Fruit fly (Drosophila melanogaster) whole organism, embryonic: Measurements from ENCODE around the gene CG7387.

Source experiments
- B-H1 ChIP-seq: fragments of 200-800 bp; sonication (Bioruptor generic); IDR thresholded peaks from 3 replicates; pipeline ENCODE4 v1.3.6; 2022; ENCODE audit warnings: missing biosample characterization, missing genetic modification characterization
- B-H2 ChIP-seq: fragments of 200-800 bp; sonication (Bioruptor generic); optimal IDR thresholded peaks from 2 replicates; lab custom pipeline; 2018; ENCODE audit warnings: missing biosample characterization, mild to moderate bottlenecking, missing genetic modification characterization
- CG10462 ChIP-seq: fragments of 200-800 bp; sonication (Bioruptor generic); optimal IDR thresholded peaks from 2 replicates; lab custom pipeline; 2016; ENCODE audit warnings: missing biosample characterization, missing genetic modification characterization
- CG11696 ChIP-seq: fragments of 200-800 bp; sonication (Bioruptor generic); IDR thresholded peaks from 2 replicates; pipeline ENCODE4 v1.3.6; 2022; ENCODE audit warnings: missing biosample characterization, missing genetic modification characterization
- CG12299 ChIP-seq: fragments of 200-800 bp; sonication (Bioruptor generic); optimal IDR thresholded peaks from 2 replicates; lab custom pipeline; 2018; ENCODE audit warnings: missing biosample characterization, mild to moderate bottlenecking, missing genetic modification characterization
- CG12659 ChIP-seq: fragments of 200-800 bp; sonication (Bioruptor generic); optimal IDR thresholded peaks from 3 replicates; lab custom pipeline; 2017; ENCODE audit warnings: mild to moderate bottlenecking, missing biosample characterization, missing genetic modification reagents, missing genetic modification characterization
- CG12942 ChIP-seq: fragments of 200-800 bp; sonication (Bioruptor generic); optimal IDR thresholded peaks from 3 replicates; lab custom pipeline; 2016; ENCODE audit warnings: missing biosample characterization, missing genetic modification characterization
- CG13424 ChIP-seq: fragments of 200-800 bp; sonication (Bioruptor generic); optimal IDR thresholded peaks from 2 replicates; lab custom pipeline; 2019; ENCODE audit warnings: missing biosample characterization, mild to moderate bottlenecking, missing genetic modification characterization, moderate library complexity
- CG14860 ChIP-seq: fragments of 200-800 bp; sonication (Bioruptor generic); IDR thresholded peaks from 3 replicates; pipeline ENCODE4 v1.3.6; 2022; ENCODE audit warnings: missing biosample characterization, missing genetic modification characterization; ENCODE audit not compliant: partially characterized antibody
- CG14965 ChIP-seq: fragments of 200-800 bp; sonication (Bioruptor generic); optimal IDR thresholded peaks from 2 replicates; lab custom pipeline; 2016; ENCODE audit warnings: missing biosample characterization, missing genetic modification characterization, borderline replicate concordance
- CG32532 ChIP-seq: fragments of 200-800 bp; sonication (Bioruptor generic); IDR thresholded peaks from 2 replicates; pipeline ENCODE4 v1.3.6; 2022; ENCODE audit warnings: missing biosample characterization, missing genetic modification characterization
- CG4282 ChIP-seq: fragments of 200-800 bp; sonication (Bioruptor generic); optimal IDR thresholded peaks from 2 replicates; lab custom pipeline; 2016; ENCODE audit warnings: missing biosample characterization, missing genetic modification characterization
- CG4730 ChIP-seq: fragments of 200-800 bp; sonication (Bioruptor generic); IDR thresholded peaks from 2 replicates; pipeline ENCODE4 v1.3.6; 2022; ENCODE audit warnings: missing biosample characterization, missing genetic modification characterization
- CG7839 ChIP-seq: fragments of 200-800 bp; sonication (Bioruptor generic); optimal IDR thresholded peaks from 3 replicates; lab custom pipeline; 2018; ENCODE audit warnings: missing biosample characterization, mild to moderate bottlenecking, missing genetic modification characterization, moderate library complexity
- CG8089 ChIP-seq: fragments of 200-800 bp; sonication (Bioruptor generic); optimal IDR thresholded peaks from 3 replicates; lab custom pipeline; 2016; ENCODE audit warnings: missing biosample characterization, missing genetic modification characterization
- CG9609 ChIP-seq: fragments of 200-800 bp; sonication (Bioruptor generic); optimal IDR thresholded peaks from 3 replicates; lab custom pipeline; 2016; ENCODE audit warnings: missing biosample characterization, missing genetic modification characterization
- Camta ChIP-seq: fragments of 200-800 bp; sonication (Bioruptor generic); optimal IDR thresholded peaks from 2 replicates; lab custom pipeline; 2016; ENCODE audit warnings: missing biosample characterization, missing genetic modification characterization
- Dp ChIP-seq: fragments of 200-800 bp; sonication (Bioruptor generic); optimal IDR thresholded peaks from 2 replicates; lab custom pipeline; 2018; ENCODE audit warnings: missing biosample characterization, mild to moderate bottlenecking, missing genetic modification characterization, moderate library complexity
- Fer3 ChIP-seq: fragments of 200-800 bp; sonication (Bioruptor generic); optimal IDR thresholded peaks from 2 replicates; lab custom pipeline; 2018; ENCODE audit warnings: missing biosample characterization, mild to moderate bottlenecking, missing genetic modification characterization, moderate library complexity
- Gug ChIP-seq: fragments of 200-800 bp; sonication (Bioruptor generic); IDR thresholded peaks from 4 replicates; pipeline ENCODE4 v1.3.6; 2022; ENCODE audit warnings: missing biosample characterization, missing genetic modification characterization
- HLH54F ChIP-seq: fragments of 200-800 bp; sonication (Bioruptor generic); optimal IDR thresholded peaks from 3 replicates; lab custom pipeline; 2016; ENCODE audit warnings: missing biosample characterization, missing genetic modification characterization
- HmgD ChIP-seq: fragments of 200-800 bp; sonication (Bioruptor generic); optimal IDR thresholded peaks from 3 replicates; lab custom pipeline; 2016; ENCODE audit warnings: missing biosample characterization, missing genetic modification characterization
- HmgZ ChIP-seq: fragments of 200-800 bp; sonication (Bioruptor generic); optimal IDR thresholded peaks from 2 replicates; lab custom pipeline; 2018; ENCODE audit warnings: missing biosample characterization, mild to moderate bottlenecking, missing genetic modification characterization
- Hmx ChIP-seq: fragments of 200-800 bp; sonication (Bioruptor generic); optimal IDR thresholded peaks from 2 replicates; lab custom pipeline; 2016; ENCODE audit warnings: missing biosample characterization, missing genetic modification characterization
- Lpt ChIP-seq: fragments of >200 bp; optimal IDR thresholded peaks from 2 replicates; lab custom pipeline; 2018; ENCODE audit warnings: missing biosample characterization, missing genetic modification characterization
- MBD-R2 ChIP-seq: fragments of 200-800 bp; sonication (Bioruptor generic); IDR thresholded peaks from 2 replicates; pipeline ENCODE4 v1.3.6; 2022; ENCODE audit warnings: missing biosample characterization, missing genetic modification characterization
- Mrtf ChIP-seq: fragments of 200-800 bp; sonication (Bioruptor generic); IDR thresholded peaks from 3 replicates; pipeline ENCODE4 v1.3.6; 2022; ENCODE audit warnings: missing biosample characterization, missing genetic modification characterization
- NC2β ChIP-seq: fragments of 200-800 bp; sonication (Bioruptor generic); optimal IDR thresholded peaks from 2 replicates; lab custom pipeline; 2016; ENCODE audit warnings: missing biosample characterization, missing genetic modification characterization
- Rx ChIP-seq: fragments of 200-800 bp; sonication (Bioruptor generic); IDR thresholded peaks from 2 replicates; pipeline ENCODE4 v1.3.6; 2022; ENCODE audit warnings: missing biosample characterization, missing genetic modification characterization
- Sox102F ChIP-seq: fragments of 200-800 bp; sonication (Bioruptor generic); optimal IDR thresholded peaks from 2 replicates; lab custom pipeline; 2018; ENCODE audit warnings: missing biosample characterization, mild to moderate bottlenecking, missing genetic modification characterization, moderate library complexity
- Sry-β ChIP-seq: fragments of 200-800 bp; sonication (Bioruptor generic); optimal IDR thresholded peaks from 2 replicates; lab custom pipeline; 2018; ENCODE audit warnings: missing biosample characterization, mild to moderate bottlenecking, missing genetic modification characterization, moderate library complexity
- Tbp ChIP-seq: fragments of >200 bp; optimal IDR thresholded peaks from 2 replicates; lab custom pipeline; 2018; ENCODE audit warnings: missing biosample characterization, missing genetic modification characterization
- Usf ChIP-seq: fragments of 200-800 bp; sonication (Bioruptor generic); optimal IDR thresholded peaks from 2 replicates; lab custom pipeline; 2017; ENCODE audit warnings: missing genotype, missing biosample characterization, missing genetic modification characterization
- Vsx1 ChIP-seq: fragments of 200-800 bp; sonication (Bioruptor generic); optimal IDR thresholded peaks from 2 replicates; lab custom pipeline; 2017; ENCODE audit warnings: missing biosample characterization, mild to moderate bottlenecking, missing genetic modification characterization, missing genetic modification reagents
- YL-1 ChIP-seq: fragments of 200-800 bp; sonication (Bioruptor generic); optimal IDR thresholded peaks from 3 replicates; lab custom pipeline; 2017; ENCODE audit warnings: missing biosample characterization, mild to moderate bottlenecking, missing genetic modification characterization
- cato ChIP-seq: fragments of 200-800 bp; sonication (Bioruptor generic); optimal IDR thresholded peaks from 2 replicates; lab custom pipeline; 2016; ENCODE audit warnings: missing biosample characterization, missing genetic modification characterization, borderline replicate concordance
- cg ChIP-seq: fragments of 200-800 bp; sonication (Bioruptor generic); optimal IDR thresholded peaks from 3 replicates; lab custom pipeline; 2019; ENCODE audit warnings: missing biosample characterization, mild to moderate bottlenecking, missing genetic modification characterization, moderate library complexity
- da ChIP-seq: fragments of 200-800 bp; sonication (Bioruptor generic); optimal IDR thresholded peaks from 2 replicates; lab custom pipeline; 2016; ENCODE audit warnings: missing biosample characterization, missing genetic modification characterization
- dpn ChIP-seq, 2 experiments: fragments of 200-800 bp; sonication (Bioruptor generic); optimal IDR thresholded peaks; 3 replicates each; lab custom pipeline; 2016; ENCODE audit warnings: missing biosample characterization in 2 of 2, missing genetic modification characterization in 2 of 2
- ewg ChIP-seq: fragments of 200-800 bp; sonication (Bioruptor generic); optimal IDR thresholded peaks from 3 replicates; lab custom pipeline; 2017; ENCODE audit warnings: mild to moderate bottlenecking, missing biosample characterization, missing genetic modification reagents, missing genetic modification characterization
- fu2 ChIP-seq: fragments of 200-800 bp; sonication (Bioruptor generic); optimal IDR thresholded peaks from 2 replicates; lab custom pipeline; 2016; ENCODE audit warnings: missing biosample characterization, missing genetic modification characterization
- grn ChIP-seq: fragments of 200-800 bp; sonication (Bioruptor generic); optimal IDR thresholded peaks from 3 replicates; lab custom pipeline; 2017; ENCODE audit warnings: missing biosample characterization, missing genetic modification characterization
- h ChIP-seq: fragments of >200 bp; optimal IDR thresholded peaks from 2 replicates; lab custom pipeline; 2017
- jing ChIP-seq: fragments of 200-800 bp; sonication (Bioruptor generic); optimal IDR thresholded peaks from 2 replicates; lab custom pipeline; 2018; ENCODE audit warnings: missing biosample characterization, mild to moderate bottlenecking, missing genetic modification characterization
- mld ChIP-seq: fragments of 200-800 bp; sonication (Bioruptor generic); IDR thresholded peaks from 3 replicates; pipeline ENCODE4 v1.3.6; 2022; ENCODE audit warnings: missing biosample characterization, missing genetic modification characterization; ENCODE audit not compliant: partially characterized antibody
- nmo ChIP-seq: fragments of 200-800 bp; sonication (Bioruptor generic); optimal IDR thresholded peaks from 2 replicates; lab custom pipeline; 2018; ENCODE audit warnings: missing biosample characterization, mild to moderate bottlenecking, missing genetic modification characterization, moderate library complexity
- rib ChIP-seq: fragments of 200-800 bp; sonication (Bioruptor generic); IDR thresholded peaks from 2 replicates; pipeline ENCODE4 v1.3.6; 2022; ENCODE audit warnings: missing biosample characterization, missing genetic modification characterization
- sens-2 ChIP-seq: fragments of 200-800 bp; sonication (Bioruptor generic); IDR thresholded peaks from 2 replicates; pipeline ENCODE4 v1.3.6; 2022; ENCODE audit warnings: missing biosample characterization, missing genetic modification characterization
- seq ChIP-seq: fragments of 200-800 bp; sonication (Bioruptor generic); IDR thresholded peaks from 2 replicates; pipeline ENCODE4 v1.3.6; 2022; ENCODE audit warnings: missing biosample characterization, missing genetic modification characterization
- sima ChIP-seq: fragments of 200-800 bp; sonication (Bioruptor generic); optimal IDR thresholded peaks from 2 replicates; lab custom pipeline; 2016; ENCODE audit warnings: missing biosample characterization, missing genetic modification characterization
- tx ChIP-seq: fragments of 200-800 bp; sonication (Bioruptor generic); optimal IDR thresholded peaks from 2 replicates; lab custom pipeline; 2016; ENCODE audit warnings: missing biosample characterization, missing genetic modification characterization
- zen ChIP-seq: fragments of 200-800 bp; sonication (Bioruptor generic); optimal IDR thresholded peaks from 3 replicates; lab custom pipeline; 2018; ENCODE audit warnings: missing biosample characterization, mild to moderate bottlenecking, missing genetic modification characterization, moderate library complexity

Gene CG7387

dm6 chr3L:8191042-8191613 lies 1.8 kb downstream of the CG7387 start, which contains the start of gene MED24 (continued):
- TF ChIP-seq CG9609 (GFP tag; lab: Kevin White, UChicago) (no peak), rib (no peak), CG10462 (no peak), Sox102F (GFP tag; lab: Kevin White, UChicago) (no peak), fu2 (GFP tag; lab: Kevin White, UChicago) (no peak), Sry-β (GFP tag; lab: Kevin White, UChicago) (no peak), Camta (no peak), CG4730 (no peak), CG14965 (GFP tag; lab: Kevin White, UChicago) (no peak), jing (GFP tag; lab: Kevin White, UChicago) (no peak), MBD-R2 (GFP tag; lab: Robert Waterston, UW) (peak; percentile 70), mld (GFP tag; lab: Robert Waterston, UW) (no peak), B-H2 (GFP tag; lab: Kevin White, UChicago) (peak; percentile 16), B-H1 (GFP tag; lab: Robert Waterston, UW) (no peak), sima (no peak), Gug (GFP tag; lab: Robert Waterston, UW) (no peak), grn (no peak), CG8089 (GFP tag; lab: Kevin White, UChicago) (no peak), Usf (GFP tag; lab: Kevin White, UChicago) (no peak), Dp (peak; percentile 75), CG4282 (GFP tag; lab: Kevin White, UChicago) (no peak), YL-1 (GFP tag; lab: Kevin White, UChicago) (peak; percentile 22), tx (GFP tag; lab: Kevin White, UChicago) (no peak), HLH54F (no peak), Rx (GFP tag; lab: Robert Waterston, UW) (no peak), HmgD (GFP tag; lab: Kevin White, UChicago) (no peak), da (GFP tag; lab: Kevin White, UChicago) (no peak), seq (GFP tag; lab: Robert Waterston, UW) (no peak), CG12299 (tag; lab: Kevin White, UChicago) (no peak), Vsx1 (no peak), CG14860 (no peak), cato (GFP tag; lab: Kevin White, UChicago) (no peak), Tbp (no peak), NC2β (GFP tag; lab: Kevin White, UChicago) (no peak), CG12942 (no peak), CG7839 (tag; lab: Kevin White, UChicago) (no peak), CG32532 (GFP tag; lab: Robert Waterston, UW) (no peak), sens-2 (GFP tag; lab: Robert Waterston, UW) (no peak), dpn (GFP tag; optimal IDR thresholded peaks at IDR 0.05; lab: Kevin White, UChicago) (no peak), HmgZ (tag; lab: Kevin White, UChicago) (no peak), CG12659 (peak; percentile 46), Lpt (GFP tag; lab: Kevin White, UChicago) (no peak), zen (tag; lab: Kevin White, UChicago) (peak; percentile 28), CG11696 (no peak), Fer3 (tag; lab: Kevin White, UChicago) (no peak), h (no peak), nmo (GFP tag; lab: Kevin White, UChicago) (no peak), cg (no peak), Mrtf (GFP tag; lab: Robert Waterston, UW) (no peak), ewg (GFP tag; lab: Kevin White, UChicago) (no peak), CG13424 (tag; lab: Kevin White, UChicago) (no peak), Hmx (GFP tag; lab: Kevin White, UChicago) (no peak)
